Worm (Caenorhabditis elegans): Measurements from ENCODE around the gene ZK228.10.

DNA sequence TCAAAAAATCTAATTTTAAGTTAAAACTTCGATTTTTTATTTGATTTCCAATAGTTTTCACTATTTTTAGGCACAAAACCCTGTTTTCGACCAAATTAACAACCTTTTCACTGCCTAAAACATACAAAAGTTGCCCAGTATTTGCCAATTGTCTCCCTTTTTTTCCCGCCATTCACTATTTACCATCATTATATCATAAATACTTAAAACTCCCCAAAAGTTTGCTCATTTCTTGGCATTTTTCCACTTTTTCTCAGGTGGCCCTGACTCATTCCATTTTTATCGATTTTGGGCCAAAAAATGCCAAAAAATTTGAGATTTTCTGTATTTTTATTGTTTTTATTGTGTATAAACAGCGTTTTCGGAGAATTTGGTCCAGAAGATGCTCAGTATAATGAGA lies 42.6 kb upstream of the ZK228.10 start, which contains the start of gene txt-8:
- no peak for TF ChIP-seq nhr-19 (GFP tag; conservative IDR thresholded peaks at IDR 0.05)
- TF ChIP-seq unc-62 (GFP tag; optimal IDR thresholded peaks at IDR 0.05) = no peak
- TF ChIP-seq snpc-4 (tag; optimal IDR thresholded peaks at IDR 0.05) = no peak
- TF ChIP-seq mdl-1 (tag; optimal IDR thresholded peaks at IDR 0.05) = no peak
- no peak for TF ChIP-seq elt-3 (tag; optimal IDR thresholded peaks at IDR 0.05)
